Worm (Caenorhabditis elegans): ENCODE data around the gene ctg-2.

ctg-2 gene

ce11 chrII:8514729-8515128, at the start of gene ctg-2:
ctg-2 (plus strand) TSS chrII:8515054.
- TF ChIP-seq crh-2 (tag; optimal IDR thresholded peaks at IDR 0.05), result peak; percentile 2
- no peak for TF ChIP-seq unc-62 (GFP tag; optimal IDR thresholded peaks at IDR 0.05)
- no peak for TF ChIP-seq mbf-1 (tag; optimal IDR thresholded peaks at IDR 0.05)
- peak; percentile 48 for TF ChIP-seq sma-9 (GFP tag; optimal IDR thresholded peaks at IDR 0.05)
- no peak for TF ChIP-seq sma-9 (tag; optimal IDR thresholded peaks at IDR 0.05)
- peak; percentile 31 for TF ChIP-seq fos-1 (tag; optimal IDR thresholded peaks at IDR 0.05)
- TF ChIP-seq Y55F3AM.14 (GFP tag; optimal IDR thresholded peaks at IDR 0.05), result no peak
- peak; percentile 31 for TF ChIP-seq gmeb-1 (tag; optimal IDR thresholded peaks at IDR 0.05)

ce11 chrII:8466874-8467273, 48.0 kb upstream of the ctg-2 start, which contains the start of gene F22B5.10:
F22B5.10 (plus strand) TSS chrII:8467174.
- TF ChIP-seq fos-1 (tag; optimal IDR thresholded peaks at IDR 0.05), result no peak
- no peak for TF ChIP-seq C34F6.9 (tag; optimal IDR thresholded peaks at IDR 0.05)
- no peak for TF ChIP-seq ceh-16 (tag; optimal IDR thresholded peaks at IDR 0.05)
- no peak for TF ChIP-seq snpc-4 (tag; optimal IDR thresholded peaks at IDR 0.05)
- no peak for TF ChIP-seq nhr-6 (tag; optimal IDR thresholded peaks at IDR 0.05)

DNA sequence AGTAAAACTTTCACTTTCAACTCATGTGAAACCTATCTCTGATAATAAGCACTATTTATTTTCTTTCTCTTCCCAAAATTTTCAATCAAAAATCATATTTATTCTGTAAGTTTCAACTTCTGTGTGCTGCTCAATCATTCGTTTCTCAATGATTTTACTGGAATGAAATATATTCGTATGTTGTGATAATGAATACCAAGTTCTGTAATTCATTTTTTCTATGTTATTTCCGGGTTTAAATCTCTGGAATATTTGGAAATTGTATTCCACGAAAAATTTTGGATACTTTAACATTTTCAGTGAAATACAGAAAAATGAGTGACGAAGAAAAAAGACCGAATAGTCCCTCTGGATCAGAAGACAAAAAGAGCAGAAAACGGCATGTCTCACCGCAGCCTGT, 47.0 kb upstream of the ctg-2 start, which contains the start of gene M05D6.2:
M05D6.2 (plus strand) TSS at position 301 of the 400 bp plus-strand sequence.
- no peak for TF ChIP-seq nhr-129 (tag; optimal IDR thresholded peaks at IDR 0.05)
- no peak for TF ChIP-seq fos-1 (tag; optimal IDR thresholded peaks at IDR 0.05)
- TF ChIP-seq snpc-4 (tag; optimal IDR thresholded peaks at IDR 0.05), result no peak
- TF ChIP-seq nhr-10 (tag; optimal IDR thresholded peaks at IDR 0.05), result no peak

- no peak for TF ChIP-seq unc-55 (GFP tag; optimal IDR thresholded peaks at IDR 0.05)
- no peak for TF ChIP-seq sem-4 (tag; optimal IDR thresholded peaks at IDR 0.05)
- no peak for TF ChIP-seq nhr-12 (tag; optimal IDR thresholded peaks at IDR 0.05)
- no peak for TF ChIP-seq C34F6.9 (tag; optimal IDR thresholded peaks at IDR 0.05)
- no peak for TF ChIP-seq sma-3 (GFP tag; optimal IDR thresholded peaks at IDR 0.05)
- TF ChIP-seq nhr-6 (tag; optimal IDR thresholded peaks at IDR 0.05), result no peak
- no peak for TF ChIP-seq alr-1 (tag; optimal IDR thresholded peaks at IDR 0.05)
- no peak for TF ChIP-seq nhr-21 (tag; optimal IDR thresholded peaks at IDR 0.05)
- no peak for TF ChIP-seq egl-27 (tag; optimal IDR thresholded peaks at IDR 0.05)
- TF ChIP-seq crh-2 (tag; optimal IDR thresholded peaks at IDR 0.05), result no peak
- TF ChIP-seq mbf-1 (tag; optimal IDR thresholded peaks at IDR 0.05), result no peak
- no peak for TF ChIP-seq aly-2 (tag; optimal IDR thresholded peaks at IDR 0.05)
- TF ChIP-seq blmp-1 (tag; optimal IDR thresholded peaks at IDR 0.05; ENCODE audit: insufficient read depth), result no peak
- no peak for TF ChIP-seq gmeb-1 (tag; optimal IDR thresholded peaks at IDR 0.05)
- no peak for TF ChIP-seq dmd-4 (tag; optimal IDR thresholded peaks at IDR 0.05)
- TF ChIP-seq lin-39 (tag; optimal IDR thresholded peaks at IDR 0.05), result no peak
- TF ChIP-seq nhr-11 (tag; optimal IDR thresholded peaks at IDR 0.05), result no peak
- TF ChIP-seq lin-11 (tag; optimal IDR thresholded peaks at IDR 0.05), result no peak
- no peak for TF ChIP-seq Y55F3AM.14 (GFP tag; optimal IDR thresholded peaks at IDR 0.05)
- no peak for TF ChIP-seq nhr-237 (tag; optimal IDR thresholded peaks at IDR 0.05)
Measured at ce11 chrII:8471139-8471538, 43.7 kb upstream of the ctg-2 start, which contains the start of gene M05D6.8. M05D6.8 (minus strand) TSS chrII:8471239.

- TF ChIP-seq skn-1 (tag; optimal IDR thresholded peaks at IDR 0.05) (no peak), zag-1 (tag; optimal IDR thresholded peaks at IDR 0.05) (no peak), alr-1 (tag; optimal IDR thresholded peaks at IDR 0.05) (no peak), mbf-1 (tag; optimal IDR thresholded peaks at IDR 0.05) (no peak), ztf-1 (GFP tag; conservative IDR thresholded peaks at IDR 0.05) (no peak), ztf-11 (tag; optimal IDR thresholded peaks at IDR 0.05) (no peak), nhr-21 (tag; optimal IDR thresholded peaks at IDR 0.05) (no peak), nhr-10 (tag; optimal IDR thresholded peaks at IDR 0.05) (no peak), nhr-12 (tag; optimal IDR thresholded peaks at IDR 0.05) (no peak), snpc-4 (tag; optimal IDR thresholded peaks at IDR 0.05) (no peak), C34F6.9 (tag; optimal IDR thresholded peaks at IDR 0.05) (no peak), ceh-82 (tag; optimal IDR thresholded peaks at IDR 0.05) (no peak), mdl-1 (tag; optimal IDR thresholded peaks at IDR 0.05) (no peak), F13H6.1 (tag; optimal IDR thresholded peaks at IDR 0.05) (no peak), ama-1 (optimal IDR thresholded peaks at IDR 0.05) (no peak), lin-39 (tag; optimal IDR thresholded peaks at IDR 0.05) (no peak), fos-1 (tag; optimal IDR thresholded peaks at IDR 0.05) (no peak), ceh-16 (tag; optimal IDR thresholded peaks at IDR 0.05) (no peak), lsy-2 (tag; optimal IDR thresholded peaks at IDR 0.05) (no peak)
Measured at ce11 chrII:8472916-8473315, 41.9 kb upstream of the ctg-2 start.

All from whole organism, L2 larva.